Fruit fly (Drosophila melanogaster): ENCODE data around the gene Vps60.

The Vps60 gene

dm6 chr3L:17653701-17654667 is 32.6 kb upstream of the Vps60 start, which contains the start of the genes Krn, Ndfip and CG7484 (continued):
- peak; percentile 96 for TF ChIP-seq CG2116 (GFP tag; optimal IDR thresholded peaks at IDR 0.05)
- peak; percentile 90 for TF ChIP-seq dysf (GFP tag; IDR thresholded peaks at IDR 0.05)
- TF ChIP-seq CG34224 (GFP tag; IDR thresholded peaks at IDR 0.05; ENCODE audit: partially characterized antibody): peak; percentile 91
- TF ChIP-seq dmrt99B (tag; optimal IDR thresholded peaks at IDR 0.05): peak; percentile 89
- peak; percentile 64 for TF ChIP-seq cwo (GFP tag; optimal IDR thresholded peaks at IDR 0.05)
- peak; percentile 76 for TF ChIP-seq HLH3B (GFP tag; IDR thresholded peaks at IDR 0.05)
- TF ChIP-seq Neu2 (GFP tag; optimal IDR thresholded peaks at IDR 0.05; ENCODE audit: borderline replicate concordance): no peak
- no peak for TF ChIP-seq CkIIα-i1 (GFP tag; IDR thresholded peaks at IDR 0.05)
- peak; percentile 47; the same call in 1 of the 2 replicates for TF ChIP-seq Adf1 (GFP tag; IDR thresholded peaks at IDR 0.05)
- TF ChIP-seq dpn (GFP tag; optimal IDR thresholded peaks at IDR 0.05): peak; percentile 85 to 89
- peak; percentile 97 for TF ChIP-seq CG16813 (GFP tag; IDR thresholded peaks at IDR 0.05; ENCODE audit: partially characterized antibody)
- peak; percentile 94 for TF ChIP-seq CG8924 (tag; optimal IDR thresholded peaks at IDR 0.05)
- TF ChIP-seq Ets65A (GFP tag): peak; percentile 98
- TF ChIP-seq Antp (GFP tag; optimal IDR thresholded peaks at IDR 0.05): peak; percentile 77
- peak; percentile 76 for TF ChIP-seq pzg (GFP tag; optimal IDR thresholded peaks at IDR 0.05)
- peak; percentile 73 for TF ChIP-seq psq (GFP tag; optimal IDR thresholded peaks at IDR 0.05)
- TF ChIP-seq CG6689 (GFP tag; IDR thresholded peaks at IDR 0.05): peak; percentile 86
- TF ChIP-seq emc (GFP tag; optimal IDR thresholded peaks at IDR 0.05): peak; percentile 70
- peak; percentile 75 for TF ChIP-seq gcm (GFP tag; optimal IDR thresholded peaks at IDR 0.05)
- TF ChIP-seq CG7839 (tag; optimal IDR thresholded peaks at IDR 0.05): peak; percentile 90
- peak; percentile 91 for TF ChIP-seq CG15269 (tag; optimal IDR thresholded peaks at IDR 0.05)
- TF ChIP-seq luna (GFP tag; optimal IDR thresholded peaks at IDR 0.05): peak; percentile 50
- peak; percentile 87 for TF ChIP-seq sisA (GFP tag; IDR thresholded peaks at IDR 0.05)
- peak; percentile 95 for TF ChIP-seq CG9817 (tag; optimal IDR thresholded peaks at IDR 0.05)
- TF ChIP-seq bigmax (GFP tag; optimal IDR thresholded peaks at IDR 0.05): no peak
- TF ChIP-seq slbo (GFP tag; IDR thresholded peaks at IDR 0.05): peak; percentile 93
- peak; percentile 9 for TF ChIP-seq CG2875 (GFP tag; optimal IDR thresholded peaks at IDR 0.05)
- peak; percentile 89 for TF ChIP-seq vfl (GFP tag; optimal IDR thresholded peaks at IDR 0.05)
- peak; percentile 22 for TF ChIP-seq da (GFP tag; optimal IDR thresholded peaks at IDR 0.05)
- no peak for TF ChIP-seq prd (optimal IDR thresholded peaks at IDR 0.05)
- peak; percentile 88 for TF ChIP-seq prd (GFP tag; IDR thresholded peaks at IDR 0.05)
- TF ChIP-seq CG3281 (GFP tag; optimal IDR thresholded peaks at IDR 0.05): peak; percentile 83
- TF ChIP-seq Ssrp (tag; optimal IDR thresholded peaks at IDR 0.05): peak; percentile 89
- peak; percentile 98 for TF ChIP-seq CG14860 (GFP tag; IDR thresholded peaks at IDR 0.05; ENCODE audit: partially characterized antibody)
- no peak for TF ChIP-seq aop (GFP tag; IDR thresholded peaks at IDR 0.05)
- TF ChIP-seq CG10147 (GFP tag; optimal IDR thresholded peaks at IDR 0.05): peak; percentile 87
- peak in 1 of 2 experiments; percentile 51 for TF ChIP-seq Eip74EF (GFP tag; optimal IDR thresholded peaks at IDR 0.05)
- no peak for TF ChIP-seq fd102C (GFP tag; optimal IDR thresholded peaks at IDR 0.05)
- peak; percentile 63 for TF ChIP-seq cg (GFP tag; optimal IDR thresholded peaks at IDR 0.05)
- 0 out of 2 replicates have a peak, but pooled peaks have one; percentile 16 for TF ChIP-seq CG43689 (GFP tag; IDR thresholded peaks at IDR 0.05)
- TF ChIP-seq Vsx1 (GFP tag; optimal IDR thresholded peaks at IDR 0.05): peak; percentile 43
- TF ChIP-seq ems (GFP tag; optimal IDR thresholded peaks at IDR 0.05): peak; percentile 79
- no peak; the same call in 2 of the 3 replicates for TF ChIP-seq C15 (GFP tag; IDR thresholded peaks at IDR 0.05)
- peak; percentile 64 for TF ChIP-seq CG1647 (GFP tag; optimal IDR thresholded peaks at IDR 0.05)
- TF ChIP-seq Drgx (GFP tag; IDR thresholded peaks at IDR 0.05): peak; percentile 40; the same call in 1 of the 2 replicates
- TF ChIP-seq disco-r (GFP tag; optimal IDR thresholded peaks at IDR 0.05): peak; percentile 19
- peak; percentile 77; the same call in 1 of the 2 replicates for TF ChIP-seq ranshi (GFP tag; IDR thresholded peaks at IDR 0.05)
- peak; percentile 47 for TF ChIP-seq NC2α (GFP tag; optimal IDR thresholded peaks at IDR 0.05)

Data from whole organism, embryonic.